Fruit fly (Drosophila melanogaster): ENCODE data around the gene Mrp4.
A peak's percentile ranks its signal among the peaks of the same experiment; 100 is the strongest.

Gene Mrp4

dm6 chr3R:11563147-11563546 lies 5.9 kb upstream of the Mrp4 start:
- no peak for TF ChIP-seq eve (GFP tag; optimal IDR thresholded peaks at IDR 0.05)
- TF ChIP-seq CG3995 (GFP tag; optimal IDR thresholded peaks at IDR 0.05) = no peak
- no peak for TF ChIP-seq lola (GFP tag; optimal IDR thresholded peaks at IDR 0.05)
- TF ChIP-seq Bgb (GFP tag; IDR thresholded peaks at IDR 0.05; ENCODE audit: partially characterized antibody) = 0 out of 2 replicates have a peak, but pooled peaks have one; percentile 12
- no peak for TF ChIP-seq insv (GFP tag; optimal IDR thresholded peaks at IDR 0.05)
- no peak for TF ChIP-seq CG4328 (GFP tag; optimal IDR thresholded peaks at IDR 0.05)
- no peak for TF ChIP-seq CG31365 (tag; optimal IDR thresholded peaks at IDR 0.05)
- peak; percentile 30 for TF ChIP-seq CG6813 (GFP tag; optimal IDR thresholded peaks at IDR 0.05)
- TF ChIP-seq aop (GFP tag; IDR thresholded peaks at IDR 0.05) = 0 out of 2 replicates have a peak, but pooled peaks have one; percentile 7
- TF ChIP-seq CG6689 (GFP tag; IDR thresholded peaks at IDR 0.05) = no peak
- no peak for TF ChIP-seq CG7839 (tag; optimal IDR thresholded peaks at IDR 0.05)
- no peak for TF ChIP-seq lilli (GFP tag; optimal IDR thresholded peaks at IDR 0.05)
- no peak for TF ChIP-seq Mes4 (GFP tag; optimal IDR thresholded peaks at IDR 0.05)
- TF ChIP-seq Lhr (GFP tag; optimal IDR thresholded peaks at IDR 0.05) = no peak
- TF ChIP-seq Hsf (GFP tag; optimal IDR thresholded peaks at IDR 0.05) = no peak
- TF ChIP-seq kay (GFP tag; optimal IDR thresholded peaks at IDR 0.05) = no peak
- TF ChIP-seq gcm2 (GFP tag; optimal IDR thresholded peaks at IDR 0.05) = no peak
- TF ChIP-seq prd (optimal IDR thresholded peaks at IDR 0.05) = no peak
- 0 out of 3 replicates have a peak, but pooled peaks have one; percentile 18 for TF ChIP-seq prd (GFP tag; IDR thresholded peaks at IDR 0.05)
- TF ChIP-seq emc (GFP tag; optimal IDR thresholded peaks at IDR 0.05) = no peak
- TF ChIP-seq ara (GFP tag; IDR thresholded peaks at IDR 0.05) = no peak
- TF ChIP-seq Dll (GFP tag; IDR thresholded peaks at IDR 0.05; ENCODE audit: partially characterized antibody) = no peak
- TF ChIP-seq wdn (GFP tag; IDR thresholded peaks at IDR 0.05) = 0 out of 2 replicates have a peak, but pooled peaks have one; percentile 5
- no peak for TF ChIP-seq CG18764 (GFP tag; optimal IDR thresholded peaks at IDR 0.05)
- TF ChIP-seq CG4404 (GFP tag; IDR thresholded peaks at IDR 0.05) = no peak
- TF ChIP-seq CG11456 (GFP tag; IDR thresholded peaks at IDR 0.05) = no peak
- no peak for TF ChIP-seq CG2116 (GFP tag; optimal IDR thresholded peaks at IDR 0.05)
- TF ChIP-seq inv (GFP tag; IDR thresholded peaks at IDR 0.05; ENCODE audit: partially characterized antibody) = peak; percentile 33; the same call in 1 of the 2 replicates
- TF ChIP-seq pfk (GFP tag; optimal IDR thresholded peaks at IDR 0.05) = no peak
- TF ChIP-seq ci (GFP tag; IDR thresholded peaks at IDR 0.05) = 0 out of 3 replicates have a peak, but pooled peaks have one; percentile 11
- TF ChIP-seq otp (GFP tag; IDR thresholded peaks at IDR 0.05) = no peak
- TF ChIP-seq Med (GFP tag) = peak; percentile 41
- TF ChIP-seq dpn (GFP tag; optimal IDR thresholded peaks at IDR 0.05) = no peak
- no peak for TF ChIP-seq Hr3 (GFP tag; optimal IDR thresholded peaks at IDR 0.05)
- no peak for TF ChIP-seq danr (GFP tag; IDR thresholded peaks at IDR 0.05)
- TF ChIP-seq salm (tag; optimal IDR thresholded peaks at IDR 0.05) = peak; percentile 11
- peak; percentile 67 for TF ChIP-seq scrt (GFP tag; optimal IDR thresholded peaks at IDR 0.05)
- TF ChIP-seq ERR (GFP tag; optimal IDR thresholded peaks at IDR 0.05) = no peak
- peak; percentile 12 for TF ChIP-seq mirr (GFP tag; optimal IDR thresholded peaks at IDR 0.05)
- no peak for TF ChIP-seq lab (GFP tag; optimal IDR thresholded peaks at IDR 0.05)
- peak; percentile 94 for TF ChIP-seq ewg (GFP tag; optimal IDR thresholded peaks at IDR 0.05)
- TF ChIP-seq Elba2 (GFP tag; optimal IDR thresholded peaks at IDR 0.05) = no peak
- TF ChIP-seq Hey (tag; optimal IDR thresholded peaks at IDR 0.05) = peak; percentile 53
- no peak for TF ChIP-seq Asciz (GFP tag; optimal IDR thresholded peaks at IDR 0.05)
- TF ChIP-seq YL-1 (GFP tag; optimal IDR thresholded peaks at IDR 0.05) = no peak
- TF ChIP-seq CG11723 (GFP tag; optimal IDR thresholded peaks at IDR 0.05) = no peak
- TF ChIP-seq dmrt99B (tag; optimal IDR thresholded peaks at IDR 0.05) = no peak
- TF ChIP-seq sens-2 (GFP tag; IDR thresholded peaks at IDR 0.05) = no peak
- TF ChIP-seq Sry-δ (GFP tag; optimal IDR thresholded peaks at IDR 0.05) = no peak
- TF ChIP-seq cg (GFP tag; optimal IDR thresholded peaks at IDR 0.05) = peak; percentile 12
- TF ChIP-seq cato (GFP tag; optimal IDR thresholded peaks at IDR 0.05; ENCODE audit: borderline replicate concordance) = no peak
